Worm (Caenorhabditis elegans) whole organism, L3 larva: ENCODE results near the gene srh-241.

ENCODE experiments used
- R02D3.7 ChIP-seq: fragments of 150-350 bp; optimal IDR thresholded peaks from 2 replicates; lab custom pipeline; 2014; ENCODE audit warnings: missing biosample characterization, missing genetic modification characterization
- ZK546.5 ChIP-seq: sonication (generic microtip); optimal IDR thresholded peaks from 2 replicates; lab custom pipeline; 2017; ENCODE audit warnings: missing biosample characterization, missing genetic modification characterization
- aly-2 ChIP-seq: fragments of 150-350 bp; optimal IDR thresholded peaks from 2 replicates; lab custom pipeline; 2014; ENCODE audit warnings: missing biosample characterization, missing genetic modification characterization
- ceh-16 ChIP-seq: sonication (generic microtip); optimal IDR thresholded peaks from 2 replicates; lab custom pipeline; 2017; ENCODE audit warnings: missing biosample characterization, missing genetic modification characterization
- ceh-28 ChIP-seq: fragments of 150-350 bp; optimal IDR thresholded peaks from 2 replicates; lab custom pipeline; 2014; ENCODE audit warnings: missing biosample characterization, missing genetic modification reagents, missing genetic modification characterization
- ceh-82 ChIP-seq: fragments of 150-350 bp; optimal IDR thresholded peaks from 2 replicates; lab custom pipeline; 2014; ENCODE audit warnings: missing biosample characterization, missing genetic modification characterization
- daf-12 ChIP-seq: fragments of 150-350 bp; optimal IDR thresholded peaks from 2 replicates; lab custom pipeline; 2014; ENCODE audit warnings: missing biosample characterization, missing genetic modification reagents, missing genetic modification characterization
- egl-27 ChIP-seq: sonication (generic microtip); optimal IDR thresholded peaks from 4 replicates; lab custom pipeline; 2017; ENCODE audit warnings: missing biosample characterization, missing genetic modification reagents, missing genetic modification characterization
- egl-5 ChIP-seq: fragments of 150-350 bp; optimal IDR thresholded peaks from 2 replicates; lab custom pipeline; 2017; ENCODE audit warnings: missing biosample characterization, missing genetic modification reagents, missing genetic modification characterization, inconsistent platforms
- elt-2 ChIP-seq: sonication (generic microtip); optimal IDR thresholded peaks from 2 replicates; lab custom pipeline; 2016; ENCODE audit warnings: missing genetic modification reagents, mild to moderate bottlenecking, missing genetic modification characterization, missing compliant biosample characterization
- elt-3 ChIP-seq, 3 experiments: fragments of 150-350 bp in 1 of 3; sonication (generic microtip) in 2 of 3; optimal IDR thresholded peaks; 2 replicates in 2 of 3; 4 replicates in 1 of 3; lab custom pipeline; 2014 to 2017; ENCODE audit warnings: missing biosample characterization in 3 of 3, missing genetic modification characterization in 3 of 3
- eor-1 ChIP-seq, 2 experiments: fragments of 150-350 bp; optimal IDR thresholded peaks; 2 replicates each; lab custom pipeline; 2014 to 2018; ENCODE audit warnings: missing biosample characterization in 2 of 2, missing genetic modification characterization in 2 of 2
- fos-1 ChIP-seq: fragments of 150-350 bp; optimal IDR thresholded peaks from 2 replicates; lab custom pipeline; 2014; ENCODE audit warnings: missing biosample characterization, missing genetic modification characterization
- hmg-11 ChIP-seq: sonication (generic microtip); optimal IDR thresholded peaks from 2 replicates; lab custom pipeline; 2016; ENCODE audit warnings: missing genetic modification characterization, missing compliant biosample characterization
- jun-1 ChIP-seq: fragments of 150-350 bp; optimal IDR thresholded peaks from 2 replicates; lab custom pipeline; 2014; ENCODE audit warnings: missing biosample characterization, missing genetic modification reagents, missing genetic modification characterization
- lin-15B ChIP-seq: fragments of 150-350 bp; optimal IDR thresholded peaks from 2 replicates; lab custom pipeline; 2014; ENCODE audit warnings: missing biosample characterization, missing genetic modification characterization
- lsy-12 ChIP-seq: sonication (generic microtip); optimal IDR thresholded peaks from 2 replicates; lab custom pipeline; 2016; ENCODE audit warnings: mild to moderate bottlenecking, missing genetic modification characterization, missing compliant biosample characterization
- mml-1 ChIP-seq: fragments of 150-350 bp; sonication (generic microtip); optimal IDR thresholded peaks from 3 replicates; lab custom pipeline; 2014; ENCODE audit warnings: missing biosample characterization, missing genetic modification characterization
- nfya-1 ChIP-seq: sonication (generic microtip); optimal IDR thresholded peaks from 2 replicates; lab custom pipeline; 2017; ENCODE audit warnings: missing genetic modification characterization, mild to moderate bottlenecking, missing compliant biosample characterization, antibody characterized with exemption, moderate library complexity; ENCODE audit not compliant: insufficient read depth
- nhr-11 ChIP-seq: fragments of 150-350 bp; optimal IDR thresholded peaks from 2 replicates; lab custom pipeline; 2014; ENCODE audit warnings: missing biosample characterization, missing genetic modification characterization
- nhr-12 ChIP-seq: fragments of 150-350 bp; optimal IDR thresholded peaks from 2 replicates; lab custom pipeline; 2014; ENCODE audit warnings: missing biosample characterization, missing genetic modification characterization
- nhr-23 ChIP-seq: fragments of 150-350 bp; optimal IDR thresholded peaks from 2 replicates; lab custom pipeline; 2014; ENCODE audit warnings: missing biosample characterization, missing genetic modification reagents, missing genetic modification characterization
- nhr-237 ChIP-seq: fragments of 150-350 bp; optimal IDR thresholded peaks from 2 replicates; lab custom pipeline; 2014; ENCODE audit warnings: missing biosample characterization, missing genetic modification characterization
- nhr-28 ChIP-seq: fragments of 150-350 bp; optimal IDR thresholded peaks from 2 replicates; lab custom pipeline; 2014; ENCODE audit warnings: missing biosample characterization, missing genetic modification characterization
- nhr-67 ChIP-seq: fragments of 150-350 bp; optimal IDR thresholded peaks from 2 replicates; lab custom pipeline; 2014; ENCODE audit warnings: missing biosample characterization, missing genetic modification characterization
- nhr-76 ChIP-seq: fragments of 150-350 bp; sonication (generic microtip); optimal IDR thresholded peaks from 5 replicates; lab custom pipeline; 2014; ENCODE audit warnings: missing biosample characterization, missing genetic modification characterization
- nhr-77 ChIP-seq: fragments of 150-350 bp; optimal IDR thresholded peaks from 2 replicates; lab custom pipeline; 2014; ENCODE audit warnings: missing biosample characterization, missing genetic modification characterization
- pha-4 ChIP-seq: fragments of 150-350 bp; optimal IDR thresholded peaks from 2 replicates; lab custom pipeline; 2014; ENCODE audit warnings: missing biosample characterization, missing genetic modification reagents, missing genetic modification characterization
- pqm-1 ChIP-seq: fragments of 150-350 bp; optimal IDR thresholded peaks from 2 replicates; lab custom pipeline; 2017; ENCODE audit warnings: missing biosample characterization, missing genetic modification characterization, inconsistent platforms
- skn-1 ChIP-seq: fragments of 150-350 bp; optimal IDR thresholded peaks from 2 replicates; lab custom pipeline; 2014; ENCODE audit warnings: missing biosample characterization, missing genetic modification characterization
- tbx-2 ChIP-seq: sonication (generic microtip); optimal IDR thresholded peaks from 2 replicates; lab custom pipeline; 2016; ENCODE audit warnings: mild to moderate bottlenecking, missing genetic modification characterization, missing compliant biosample characterization
- unc-39 ChIP-seq: sonication (generic microtip); optimal IDR thresholded peaks from 4 replicates; lab custom pipeline; 2017; ENCODE audit warnings: missing biosample characterization, missing genetic modification characterization
- ztf-11 ChIP-seq: fragments of 150-350 bp; optimal IDR thresholded peaks from 2 replicates; lab custom pipeline; 2014; ENCODE audit warnings: missing biosample characterization, missing genetic modification characterization
- ztf-4 ChIP-seq: fragments of 150-350 bp; optimal IDR thresholded peaks from 2 replicates; lab custom pipeline; 2014; ENCODE audit warnings: missing biosample characterization, missing genetic modification characterization

srh-241 gene

ce11 chrV:2859738-2860137 lies 9.7 kb downstream of the srh-241 start, which contains the start of gene srj-54:
Gene srj-54 (minus strand): TSS chrV:2859838.
- no peak for TF ChIP-seq hmg-11
- no peak for TF ChIP-seq egl-27 (tag; lab: Kevin White, UChicago)
- TF ChIP-seq ztf-4 (tag; lab: Kevin White, UChicago), result no peak
- no peak for TF ChIP-seq ztf-11 (tag; lab: Kevin White, UChicago)
- TF ChIP-seq ceh-28 (tag; lab: Kevin White, UChicago), result no peak
- no peak for TF ChIP-seq mml-1 (tag; lab: Kevin White, UChicago)
- TF ChIP-seq daf-12 (tag; lab: Kevin White, UChicago), result no peak
- TF ChIP-seq skn-1 (tag; lab: Kevin White, UChicago), result no peak
- TF ChIP-seq unc-39, result no peak

DNA sequence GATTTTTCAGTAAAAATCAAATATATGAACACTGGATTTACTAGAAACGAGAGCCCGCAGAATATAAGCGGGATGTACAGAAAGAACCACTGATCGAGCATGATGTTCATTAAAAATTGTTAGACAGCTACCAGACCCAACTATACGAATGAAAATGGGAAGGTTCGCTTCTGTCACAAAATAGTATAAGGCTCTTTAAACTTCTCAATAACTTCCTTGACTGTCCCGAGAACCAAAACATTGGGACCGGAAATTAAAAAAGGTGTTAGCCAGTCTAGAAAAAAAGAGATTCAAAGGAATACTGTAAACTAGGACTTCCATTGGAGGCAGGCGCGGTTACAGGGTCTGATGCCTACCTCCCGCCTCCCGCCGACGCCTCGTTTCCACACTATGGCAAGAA lies 11.6 kb downstream of the srh-241 start, which contains the start of gene srj-55:
Gene srj-55 (minus strand): TSS at position 101 of the 400 bp plus-strand sequence.
- TF ChIP-seq ZK546.5 (tag; lab: Kevin White, UChicago), result no peak
- no peak for TF ChIP-seq unc-39
- no peak for TF ChIP-seq nhr-237 (tag; lab: Kevin White, UChicago)
- TF ChIP-seq nhr-67, result no peak
- no peak for TF ChIP-seq ceh-16 (tag; lab: Kevin White, UChicago)
- no peak for TF ChIP-seq tbx-2
- TF ChIP-seq pqm-1, result no peak
- TF ChIP-seq nhr-76 (tag; lab: Kevin White, UChicago), result no peak
- TF ChIP-seq egl-5 (tag; lab: Kevin White, UChicago), result no peak
- no peak for TF ChIP-seq pha-4
- TF ChIP-seq lin-15B, result no peak

DNA sequence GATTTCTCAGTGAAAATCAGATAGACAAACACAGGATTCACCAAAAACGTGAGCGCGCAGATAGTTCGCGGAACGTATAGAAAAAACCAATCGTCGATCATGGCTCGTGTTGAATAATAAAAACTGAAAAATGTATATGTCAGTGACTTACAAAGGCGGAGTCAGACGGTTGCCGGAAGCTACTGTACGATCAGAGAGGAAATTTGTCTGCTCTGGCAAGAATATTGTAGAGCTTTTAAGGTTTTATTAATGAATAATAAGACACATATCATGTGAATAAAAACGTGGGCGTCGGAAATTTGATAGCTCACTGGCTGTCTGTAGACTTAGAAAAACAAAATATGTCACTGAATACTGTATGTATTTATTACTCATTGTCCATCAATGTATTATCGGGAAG lies 13.9 kb downstream of the srh-241 start, which contains the start of gene srj-57:
Gene srj-57 (minus strand): TSS at position 101 of the 400 bp plus-strand sequence.
- TF ChIP-seq aly-2 (tag; lab: Kevin White, UChicago) (no peak), nhr-76 (tag; lab: Kevin White, UChicago) (no peak), ztf-4 (tag; lab: Kevin White, UChicago) (no peak), jun-1 (tag; lab: Kevin White, UChicago) (no peak), ceh-82 (tag; lab: Kevin White, UChicago) (no peak), nfya-1 (tag; lab: Kevin White, UChicago) (no peak), ZK546.5 (tag; lab: Kevin White, UChicago) (no peak), nhr-12 (no peak)

- TF ChIP-seq nhr-77 (tag; lab: Kevin White, UChicago) (no peak), nhr-11 (tag; lab: Kevin White, UChicago) (no peak), nfya-1 (tag; lab: Kevin White, UChicago) (no peak), eor-1 (tag; optimal IDR thresholded peaks at IDR 0.05; lab: Kevin White, UChicago) (no peak), nhr-76 (tag; lab: Kevin White, UChicago) (no peak), elt-2 (tag; lab: Kevin White, UChicago) (peak; percentile 82), pqm-1 (peak; percentile 72)
- TF ChIP-seq, all 47 proteins: peak for 2
Measured at ce11 chrV:2849071-2849470, 20.3 kb downstream of the srh-241 start, which contains the start of gene ugt-53. Gene ugt-53 (plus strand): TSS chrV:2849343.

DNA sequence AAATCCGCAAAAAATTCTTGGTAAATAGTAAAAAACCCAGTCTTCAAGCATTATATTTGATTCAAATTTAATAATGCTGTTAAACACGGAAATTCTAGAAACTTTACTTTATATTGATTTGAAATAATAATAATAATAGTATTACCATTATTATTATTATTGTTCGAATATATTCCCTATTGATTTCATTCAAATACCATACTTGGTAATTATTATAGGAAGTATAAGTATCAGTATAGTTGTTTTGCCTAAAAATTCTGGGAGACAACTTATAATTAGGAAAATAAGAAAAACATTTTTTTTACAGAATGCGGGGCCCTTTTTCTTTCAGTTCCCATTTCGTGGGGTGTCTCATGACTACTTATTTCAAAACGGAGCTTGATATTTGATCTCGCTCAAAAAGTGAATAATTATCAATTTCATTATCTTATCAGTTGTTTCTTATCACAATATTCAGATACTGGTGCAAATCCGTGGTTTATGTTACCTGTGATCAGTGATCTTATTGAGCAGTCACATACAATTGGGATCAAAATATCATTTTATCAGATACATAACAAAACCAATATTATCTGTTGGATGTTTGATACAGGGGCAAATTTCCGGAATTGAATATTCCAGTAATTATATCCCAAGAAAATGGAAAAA lies 21.0 kb downstream of the srh-241 start, which contains the start of gene srj-49:
Gene srj-49 (minus strand): TSS at position 51 of the 648 bp plus-strand sequence.
- TF ChIP-seq elt-2 (tag; lab: Kevin White, UChicago) (peak; percentile 90), pqm-1 (peak; percentile 84), lsy-12 (tag; lab: Kevin White, UChicago) (no peak), nhr-237 (tag; lab: Kevin White, UChicago) (no peak), elt-3 (tag; optimal IDR thresholded peaks at IDR 0.05; lab: Kevin White, UChicago) (no peak)

DNA sequence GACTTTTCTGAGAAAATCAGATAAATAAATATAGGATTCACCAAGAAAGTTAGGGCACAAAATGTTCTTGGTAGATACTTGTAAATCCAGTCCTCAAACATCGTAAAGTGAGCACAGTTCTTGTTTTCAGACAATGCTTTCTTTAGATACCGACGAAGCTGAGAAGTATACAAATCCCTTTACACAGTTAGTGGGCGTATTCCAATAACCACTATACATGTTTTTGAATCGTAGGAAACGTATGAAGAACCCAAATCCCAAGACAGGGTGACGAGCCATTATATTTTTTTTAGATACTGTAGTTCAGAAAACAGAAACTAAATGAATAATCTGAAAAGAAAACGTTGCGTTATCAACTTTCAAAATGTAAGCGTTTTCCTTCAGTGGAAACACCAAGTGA lies 23.6 kb downstream of the srh-241 start, which contains the start of gene srj-44:
Gene srj-44 (minus strand): TSS at position 101 of the 400 bp plus-strand sequence.
- TF ChIP-seq fos-1, result no peak
- no peak for TF ChIP-seq mml-1 (tag; lab: Kevin White, UChicago)
- TF ChIP-seq ceh-82 (tag; lab: Kevin White, UChicago), result no peak
- TF ChIP-seq nfya-1 (tag; lab: Kevin White, UChicago), result no peak
- no peak for TF ChIP-seq nhr-23
- no peak for TF ChIP-seq ztf-4 (tag; lab: Kevin White, UChicago)
- no peak for TF ChIP-seq R02D3.7 (tag; lab: Kevin White, UChicago)
- TF ChIP-seq nhr-28, result no peak
- TF ChIP-seq ceh-28 (tag; lab: Kevin White, UChicago), result no peak
